Worm (Caenorhabditis elegans) whole organism, L4 larva: ENCODE results near the gene C16A3.5.

Experiments
- F49E8.2 ChIP-seq: sonication (generic microtip); optimal IDR thresholded peaks from 2 replicates; lab custom pipeline; 2016; ENCODE audit warnings: missing compliant biosample characterization, mild to moderate bottlenecking, missing genetic modification characterization, borderline replicate concordance
- Y105C5A.15 ChIP-seq: fragments of 200-800 bp; sonication (Bioruptor generic); IDR thresholded peaks from 2 replicates; pipeline ENCODE4 v1.3.6; 2022; ENCODE audit warnings: missing genetic modification characterization, missing compliant biosample characterization
- aha-1 ChIP-seq: fragments of 150-350 bp; peaks from one replicate; lab custom pipeline; 2014; ENCODE audit warnings: missing biosample characterization, missing genetic modification characterization
- aly-2 ChIP-seq: sonication (generic microtip); optimal IDR thresholded peaks from 2 replicates; lab custom pipeline; 2018; ENCODE audit warnings: missing biosample characterization, missing genetic modification characterization
- daf-12 ChIP-seq: fragments of 150-350 bp; optimal IDR thresholded peaks from 2 replicates; lab custom pipeline; 2014; ENCODE audit warnings: missing biosample characterization, missing genetic modification reagents, missing genetic modification characterization
- dmd-9 ChIP-seq: fragments of 200-800 bp; sonication (Bioruptor generic); IDR thresholded peaks from 2 replicates; pipeline ENCODE4 v1.3.6; 2022; ENCODE audit warnings: missing genetic modification reagents, missing genetic modification characterization, missing compliant biosample characterization
- hmg-1.1 ChIP-seq: fragments of 200-800 bp; sonication (Bioruptor generic); IDR thresholded peaks from 2 replicates; pipeline ENCODE4 v1.3.6; 2022; ENCODE audit warnings: missing genetic modification reagents, missing genetic modification characterization, missing compliant biosample characterization
- lin-15B ChIP-seq: fragments of 150-350 bp; sonication (generic microtip); optimal IDR thresholded peaks from 3 replicates; lab custom pipeline; 2014; ENCODE audit warnings: missing biosample characterization, missing genetic modification characterization
- lin-29 ChIP-seq: fragments of 200-800 bp; sonication (Bioruptor generic); IDR thresholded peaks from 2 replicates; pipeline ENCODE4 v1.3.6; 2022; ENCODE audit warnings: missing genetic modification reagents, missing genetic modification characterization, missing compliant biosample characterization
- lin-38 ChIP-seq: fragments of 200-800 bp; sonication (Bioruptor generic); IDR thresholded peaks from 2 replicates; pipeline ENCODE4 v1.3.6; 2022; ENCODE audit warnings: missing genetic modification reagents, missing genetic modification characterization, missing compliant biosample characterization
- mes-2 ChIP-seq: sonication (generic microtip); optimal IDR thresholded peaks from 2 replicates; lab custom pipeline; 2016; ENCODE audit warnings: missing genotype, mild to moderate bottlenecking, missing genetic modification characterization, missing compliant biosample characterization; ENCODE audit not compliant: poor library complexity, severe bottlenecking
- nhr-10 ChIP-seq: fragments of 150-350 bp; optimal IDR thresholded peaks from 2 replicates; lab custom pipeline; 2014; ENCODE audit warnings: missing biosample characterization, missing genetic modification characterization
- nhr-28 ChIP-seq: fragments of 150-350 bp; optimal IDR thresholded peaks from 2 replicates; lab custom pipeline; 2014; ENCODE audit warnings: missing biosample characterization, missing genetic modification characterization
- nhr-77 ChIP-seq: fragments of 150-350 bp; optimal IDR thresholded peaks from 2 replicates; lab custom pipeline; 2014; ENCODE audit warnings: missing biosample characterization, missing genetic modification characterization
- set-16 ChIP-seq: fragments of 200-800 bp; sonication (Bioruptor generic); IDR thresholded peaks from 2 replicates; pipeline ENCODE4 v1.3.6; 2022; ENCODE audit warnings: missing genetic modification reagents, missing genetic modification characterization, missing compliant biosample characterization
- ztf-7 ChIP-seq: fragments of 150-350 bp; optimal IDR thresholded peaks from 2 replicates; lab custom pipeline; 2014; ENCODE audit warnings: missing biosample characterization, missing genetic modification characterization

Gene C16A3.5

ce11 chrIII:6427205-6427604 is 46.6 kb downstream of the C16A3.5 start, which contains the start of gene C05D11.8:
Gene C05D11.8 (minus strand): TSS chrIII:6427305.
- TF ChIP-seq F49E8.2 (no peak), lin-15B (tag; lab: Kevin White, UChicago) (no peak)

- TF ChIP-seq aha-1 (tag; lab: Kevin White, UChicago): no peak
- TF ChIP-seq ztf-7: no peak
- TF ChIP-seq lin-38: no peak
- no peak for TF ChIP-seq lin-29 (GFP tag; lab: Robert Waterston, UW)
- no peak for TF ChIP-seq nhr-10 (tag; lab: Kevin White, UChicago)
- TF ChIP-seq nhr-28: no peak
- TF ChIP-seq aly-2 (tag; lab: Kevin White, UChicago): no peak
- no peak for TF ChIP-seq nhr-77 (tag; lab: Kevin White, UChicago)
- no peak for TF ChIP-seq hmg-1.1 (GFP tag; lab: Robert Waterston, UW)
- TF ChIP-seq dmd-9 (GFP tag; lab: Robert Waterston, UW): no peak
- no peak for TF ChIP-seq Y105C5A.15 (GFP tag; lab: Robert Waterston, UW)
- no peak for TF ChIP-seq set-16 (GFP tag; lab: Robert Waterston, UW)
- TF ChIP-seq daf-12 (tag; lab: Kevin White, UChicago): no peak
- TF ChIP-seq mes-2 (tag; lab: Kevin White, UChicago): no peak
Measured at ce11 chrIII:6430834-6431233, 50.3 kb downstream of the C16A3.5 start, which contains the start of gene popl-1. Gene popl-1 (minus strand): TSS chrIII:6430934.
